Worm (Caenorhabditis elegans) whole organism, L1 larva: ENCODE data around the gene F54D5.7.
A peak's percentile ranks its signal among the peaks of the same experiment; 100 is the strongest.

Experiments used
- C16A3.4 ChIP-seq: fragments of 150-350 bp; optimal IDR thresholded peaks from 2 replicates; lab custom pipeline; 2014; ENCODE audit warnings: missing biosample characterization, missing genetic modification characterization
- C34B4.2 ChIP-seq: sonication (generic microtip); optimal IDR thresholded peaks from 2 replicates; lab custom pipeline; 2017; ENCODE audit warnings: mild to moderate bottlenecking, missing genetic modification characterization, missing compliant biosample characterization
- Y116A8C.19 ChIP-seq: sonication (generic microtip); optimal IDR thresholded peaks from 2 replicates; lab custom pipeline; 2016; ENCODE audit warnings: missing compliant biosample characterization, missing genetic modification characterization, borderline replicate concordance
- aha-1 ChIP-seq: fragments of 150-350 bp; optimal IDR thresholded peaks from 2 replicates; lab custom pipeline; 2014; ENCODE audit warnings: missing biosample characterization, missing genetic modification characterization
- alr-1 ChIP-seq: fragments of 200-800 bp; sonication (Bioruptor generic); optimal IDR thresholded peaks from 2 replicates; lab custom pipeline; 2018; ENCODE audit warnings: borderline replicate concordance, mild to moderate bottlenecking, missing genetic modification characterization, missing compliant biosample characterization
- blmp-1 ChIP-seq: fragments of 150-350 bp; optimal IDR thresholded peaks from 2 replicates; lab custom pipeline; 2014; ENCODE audit warnings: missing biosample characterization, missing genetic modification characterization
- ceh-63 ChIP-seq: fragments of 200-800 bp; sonication (Bioruptor generic); optimal IDR thresholded peaks from 2 replicates; lab custom pipeline; 2018; ENCODE audit warnings: mild to moderate bottlenecking, missing genetic modification characterization, missing compliant biosample characterization
- ceh-82 ChIP-seq, 3 experiments: fragments of 150-350 bp in 1 of 3; sonication (generic microtip) in 2 of 3; optimal IDR thresholded peaks; 2 replicates each; lab custom pipeline; 2014 to 2017; ENCODE audit warnings: missing biosample characterization in 3 of 3, missing genetic modification characterization in 3 of 3
- ceh-90 ChIP-seq: sonication (generic microtip); optimal IDR thresholded peaks from 2 replicates; lab custom pipeline; 2016; ENCODE audit warnings: missing genetic modification characterization, missing compliant biosample characterization
- dpl-1 ChIP-seq, 3 experiments: fragments of 150-350 bp in 2 of 3; sonication (generic microtip) in 1 of 3; optimal IDR thresholded peaks; 2 replicates each; lab custom pipeline; 2014 to 2017; ENCODE audit warnings: missing biosample characterization in 3 of 3, missing genetic modification characterization in 3 of 3, missing genetic modification reagents in 3 of 3
- efl-1 ChIP-seq, 4 experiments: fragments of 150-350 bp; optimal IDR thresholded peaks in 3 of 4; peaks in 1 of 4; 1 replicate in 1 of 4; 2 replicates in 3 of 4; lab custom pipeline; 2014; ENCODE audit warnings: missing biosample characterization in 2 of 4, missing genetic modification characterization in 2 of 4, missing genetic modification reagents in 2 of 4
- fkh-8 ChIP-seq: sonication (generic microtip); optimal IDR thresholded peaks from 2 replicates; lab custom pipeline; 2016; ENCODE audit warnings: mild to moderate bottlenecking, missing genetic modification characterization, missing compliant biosample characterization
- grh-1 ChIP-seq: fragments of 200-800 bp; sonication (Bioruptor generic); IDR thresholded peaks from 2 replicates; pipeline ENCODE4 v1.3.6; 2022; ENCODE audit warnings: missing genetic modification reagents, missing genetic modification characterization, missing compliant biosample characterization
- isw-1 ChIP-seq: fragments of 200-800 bp; sonication (Bioruptor generic); IDR thresholded peaks from 2 replicates; pipeline ENCODE4 v1.3.6; 2022; ENCODE audit warnings: missing genetic modification characterization, missing compliant biosample characterization
- lin-15B ChIP-seq: fragments of 150-350 bp; sonication (generic microtip); optimal IDR thresholded peaks from 3 replicates; lab custom pipeline; 2014; ENCODE audit warnings: missing biosample characterization, missing genetic modification characterization
- lin-35 ChIP-seq, 2 experiments: fragments of 150-350 bp; optimal IDR thresholded peaks; 2 replicates each; lab custom pipeline; 2014; ENCODE audit warnings: missing biosample characterization in 2 of 2, missing genetic modification characterization in 2 of 2, missing genetic modification reagents in 2 of 2
- lir-3 ChIP-seq: sonication (generic microtip); optimal IDR thresholded peaks from 2 replicates; lab custom pipeline; 2016; ENCODE audit warnings: mild to moderate bottlenecking, missing genetic modification characterization, moderate library complexity, missing compliant biosample characterization; ENCODE audit not compliant: poor library complexity
- lsy-2 ChIP-seq, 2 experiments: fragments of 150-350 bp; optimal IDR thresholded peaks; 2 replicates each; lab custom pipeline; 2014; ENCODE audit warnings: missing biosample characterization in 2 of 2, missing genetic modification characterization in 2 of 2
- mdl-1 ChIP-seq, 2 experiments: fragments of 150-350 bp; optimal IDR thresholded peaks; 2 replicates each; lab custom pipeline; 2014 to 2017; ENCODE audit warnings: missing biosample characterization in 2 of 2, missing genetic modification characterization in 2 of 2, inconsistent platforms in 1 of 2
- mep-1 ChIP-seq: fragments of 150-350 bp; optimal IDR thresholded peaks from 2 replicates; lab custom pipeline; 2014; ENCODE audit warnings: missing biosample characterization, missing genetic modification characterization
- nhr-11 ChIP-seq: fragments of 150-350 bp; optimal IDR thresholded peaks from 2 replicates; lab custom pipeline; 2014; ENCODE audit warnings: missing biosample characterization, missing genetic modification characterization
- nhr-237 ChIP-seq: fragments of 150-350 bp; optimal IDR thresholded peaks from 2 replicates; lab custom pipeline; 2014; ENCODE audit warnings: missing biosample characterization, missing genetic modification characterization
- nhr-71 ChIP-seq: sonication (generic microtip); optimal IDR thresholded peaks from 2 replicates; lab custom pipeline; 2016; ENCODE audit warnings: mild to moderate bottlenecking, missing genetic modification characterization, moderate library complexity, missing compliant biosample characterization
- nhr-77 ChIP-seq: fragments of 150-350 bp; optimal IDR thresholded peaks from 2 replicates; lab custom pipeline; 2014; ENCODE audit warnings: missing biosample characterization, missing genetic modification characterization
- nhr-84 ChIP-seq: sonication (generic microtip); optimal IDR thresholded peaks from 2 replicates; lab custom pipeline; 2017; ENCODE audit warnings: missing biosample characterization, missing genetic modification characterization
- nhr-90 ChIP-seq: sonication (generic microtip); optimal IDR thresholded peaks from 2 replicates; lab custom pipeline; 2016; ENCODE audit warnings: mild to moderate bottlenecking, missing genetic modification characterization, missing compliant biosample characterization; ENCODE audit not compliant: poor library complexity
- rnt-1 ChIP-seq: sonication (generic microtip); optimal IDR thresholded peaks from 2 replicates; lab custom pipeline; 2016; ENCODE audit warnings: mild to moderate bottlenecking, missing genetic modification characterization, moderate library complexity, missing compliant biosample characterization
- skn-1 ChIP-seq: fragments of 150-350 bp; optimal IDR thresholded peaks from 2 replicates; lab custom pipeline; 2014; ENCODE audit warnings: missing biosample characterization, missing genetic modification characterization
- snpc-4 ChIP-seq: fragments of 150-350 bp; optimal IDR thresholded peaks from 2 replicates; lab custom pipeline; 2014; ENCODE audit warnings: missing biosample characterization, missing genetic modification characterization
- snu-23 ChIP-seq: sonication (generic microtip); optimal IDR thresholded peaks from 2 replicates; lab custom pipeline; 2016; ENCODE audit warnings: missing genetic modification characterization, missing compliant biosample characterization
- sup-37 ChIP-seq: fragments of 200-800 bp; sonication (Bioruptor generic); optimal IDR thresholded peaks from 2 replicates; lab custom pipeline; 2018; ENCODE audit warnings: mild to moderate bottlenecking, missing genetic modification characterization, missing compliant biosample characterization
- tbx-2 ChIP-seq: sonication (generic microtip); optimal IDR thresholded peaks from 2 replicates; lab custom pipeline; 2016; ENCODE audit warnings: missing genetic modification characterization, missing compliant biosample characterization
- unc-30 ChIP-seq: sonication (generic microtip); optimal IDR thresholded peaks from 2 replicates; lab custom pipeline; 2017; ENCODE audit warnings: missing biosample characterization, missing genetic modification characterization
- xbp-1 ChIP-seq: sonication (generic microtip); optimal IDR thresholded peaks from 2 replicates; lab custom pipeline; 2016; ENCODE audit warnings: missing genetic modification characterization, missing compliant biosample characterization
- zip-4 ChIP-seq: fragments of 200-800 bp; sonication (Bioruptor generic); optimal IDR thresholded peaks from 2 replicates; lab custom pipeline; 2018; ENCODE audit warnings: mild to moderate bottlenecking, missing genetic modification characterization, moderate library complexity, missing compliant biosample characterization
- ztf-11 ChIP-seq, 2 experiments: sonication (generic microtip); optimal IDR thresholded peaks; 2 replicates each; lab custom pipeline; 2016 to 2017; ENCODE audit warnings: missing genetic modification characterization in 2 of 2, missing biosample characterization in 1 of 2, missing compliant biosample characterization in 1 of 2

F54D5.7 gene

ce11 chrII:11578327-11578726, 31.0 kb downstream of the F54D5.7 start, which contains the start of gene smc-6:
TSS of gene smc-6 (plus strand) at chrII:11578716.
- TF ChIP-seq lin-35 (GFP tag; optimal IDR thresholded peaks at IDR 0.05; lab: Kevin White, UChicago) (peak; percentile 64 to 80), ceh-90 (peak; percentile 49), rnt-1 (tag; lab: Kevin White, UChicago) (peak; percentile 42), grh-1 (GFP tag; lab: Robert Waterston, UW) (no peak), zip-4 (GFP tag; lab: Kevin White, UChicago) (peak; percentile 90), aha-1 (tag; lab: Kevin White, UChicago) (no peak), C16A3.4 (tag; lab: Kevin White, UChicago) (peak; percentile 4), lir-3 (tag; lab: Kevin White, UChicago) (peak; percentile 33), lsy-2 (tag; optimal IDR thresholded peaks at IDR 0.05; lab: Kevin White, UChicago) (peak in 1 of 2 experiments; percentile 70), tbx-2 (tag; lab: Kevin White, UChicago) (no peak), mep-1 (tag; lab: Kevin White, UChicago) (peak; percentile 43), efl-1 (optimal IDR thresholded peaks at IDR 0.05; lab: Kevin White, UChicago) (peak; percentile 67 to 70), efl-1 (GFP tag; optimal IDR thresholded peaks at IDR 0.05 in 1 of 2; lab: Kevin White, UChicago) (peak; percentile 81 to 97), unc-30 (tag; lab: Kevin White, UChicago) (no peak), lin-15B (peak; percentile 47), skn-1 (tag; lab: Kevin White, UChicago) (peak; percentile 70), ztf-11 (tag; optimal IDR thresholded peaks at IDR 0.05; lab: Kevin White, UChicago) (no peak), mdl-1 (tag; optimal IDR thresholded peaks at IDR 0.05; lab: Kevin White, UChicago) (peak in 1 of 2 experiments; percentile 19), fkh-8 (peak; percentile 5), Y116A8C.19 (tag; lab: Kevin White, UChicago) (no peak), nhr-71 (tag; lab: Kevin White, UChicago) (no peak), dpl-1 (GFP tag; optimal IDR thresholded peaks at IDR 0.05; lab: Kevin White, UChicago) (peak; percentile 57 to 82 (median 74)), C34B4.2 (no peak), isw-1 (peak; percentile 23; the same call in 1 of the 2 replicates), blmp-1 (tag; lab: Kevin White, UChicago) (peak; percentile 33), ceh-82 (tag; optimal IDR thresholded peaks at IDR 0.05; lab: Kevin White, UChicago) (peak in 1 of 3 experiments; percentile 58)

ce11 chrII:11582698-11583097, 35.4 kb downstream of the F54D5.7 start, which contains the start of gene ints-7:
TSS of gene ints-7 (plus strand) at chrII:11582849.
- TF ChIP-seq snpc-4 (tag; lab: Kevin White, UChicago) (no peak), xbp-1 (tag; lab: Kevin White, UChicago) (no peak)

ce11 chrII:11588304-11588703, 41.0 kb downstream of the F54D5.7 start:
- no peak for TF ChIP-seq snu-23 (GFP tag; lab: Kevin White, UChicago)
- TF ChIP-seq nhr-84 (tag; lab: Kevin White, UChicago) = no peak
- TF ChIP-seq efl-1 (optimal IDR thresholded peaks at IDR 0.05; lab: Kevin White, UChicago) = no peak
- peak in 1 of 2 experiments; percentile 51 for TF ChIP-seq efl-1 (GFP tag; optimal IDR thresholded peaks at IDR 0.05 in 1 of 2; lab: Kevin White, UChicago)
- no peak for TF ChIP-seq grh-1 (GFP tag; lab: Robert Waterston, UW)
- TF ChIP-seq lin-15B = no peak
- no peak for TF ChIP-seq sup-37
- no peak for TF ChIP-seq ceh-63 (GFP tag; lab: Kevin White, UChicago)
- TF ChIP-seq nhr-237 = no peak
- TF ChIP-seq, all 84 proteins: peak for 1

ce11 chrII:11591558-11591957, 44.2 kb downstream of the F54D5.7 start:
- TF ChIP-seq nhr-77 = no peak
- no peak for TF ChIP-seq nhr-90 (tag; lab: Kevin White, UChicago)
- no peak for TF ChIP-seq nhr-11
- TF ChIP-seq alr-1 = no peak
